Worm (Caenorhabditis elegans): Measurements from ENCODE around the gene ZK686.5.
A peak's percentile ranks its signal among the peaks of the same experiment; 100 is the strongest.

DNA sequence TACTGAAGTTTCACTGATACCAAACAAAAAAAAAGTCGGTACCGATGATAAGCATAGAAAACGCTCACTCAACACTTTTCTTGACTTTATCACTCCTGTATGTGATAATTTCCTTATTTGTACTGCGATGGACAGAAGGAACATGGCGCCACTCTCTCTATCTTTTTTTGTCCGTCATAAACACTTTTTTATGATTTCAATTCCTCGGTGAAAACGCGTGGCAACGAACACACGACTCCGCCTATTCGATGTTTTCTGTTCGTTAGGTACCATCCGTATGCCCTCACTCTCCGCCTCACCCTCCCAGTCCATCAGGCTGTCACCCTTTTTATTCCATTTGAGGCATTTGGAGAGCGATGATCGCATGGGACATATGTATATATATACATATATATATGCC is 37.0 kb downstream of the ZK686.5 start:
- TF ChIP-seq ama-1 (optimal IDR thresholded peaks at IDR 0.05) (no peak), aly-1 (tag; optimal IDR thresholded peaks at IDR 0.05) (no peak), ceh-36 (tag; optimal IDR thresholded peaks at IDR 0.05) (no peak), flt-1 (GFP tag; IDR thresholded peaks at IDR 0.05) (no peak), F13C5.2 (tag; optimal IDR thresholded peaks at IDR 0.05) (no peak), ceh-13 (GFP tag; optimal IDR thresholded peaks at IDR 0.05) (no peak), sea-1 (GFP tag; conservative IDR thresholded peaks at IDR 0.05) (no peak), hmg-4 (GFP tag; optimal IDR thresholded peaks at IDR 0.05) (peak; percentile 1), tra-4 (tag; optimal IDR thresholded peaks at IDR 0.05) (no peak), ets-7 (tag; optimal IDR thresholded peaks at IDR 0.05) (no peak)
